Fruit fly (Drosophila melanogaster) whole organism, embryonic: Measurements from ENCODE around the gene CG42487.

Source experiments
- C15 ChIP-seq: fragments of 200-800 bp; sonication (Bioruptor generic); IDR thresholded peaks from 3 replicates; pipeline ENCODE4 v1.3.6; 2022; ENCODE audit warnings: missing biosample characterization, missing genetic modification characterization
- CG10543 ChIP-seq: fragments of 200-800 bp; sonication (Bioruptor generic); optimal IDR thresholded peaks from 3 replicates; lab custom pipeline; 2017; ENCODE audit warnings: missing biosample characterization, mild to moderate bottlenecking, missing genetic modification characterization, moderate library complexity
- CG12236 ChIP-seq: fragments of 200-800 bp; sonication (Bioruptor generic); optimal IDR thresholded peaks from 2 replicates; lab custom pipeline; 2016; ENCODE audit warnings: missing biosample characterization, missing genetic modification characterization
- CG13775 ChIP-seq: fragments of 200-800 bp; sonication (Bioruptor generic); optimal IDR thresholded peaks from 3 replicates; lab custom pipeline; 2017; ENCODE audit warnings: missing biosample characterization, mild to moderate bottlenecking, missing genetic modification characterization
- CG1647 ChIP-seq: fragments of 200-800 bp; sonication (Bioruptor generic); optimal IDR thresholded peaks from 3 replicates; lab custom pipeline; 2016; ENCODE audit warnings: missing biosample characterization, missing genetic modification characterization
- CG17359 ChIP-seq: fragments of 200-800 bp; sonication (Bioruptor generic); optimal IDR thresholded peaks from 3 replicates; lab custom pipeline; 2018; ENCODE audit warnings: missing biosample characterization, mild to moderate bottlenecking, missing genetic modification characterization, moderate library complexity
- CG18262 ChIP-seq: fragments of 200-800 bp; optimal IDR thresholded peaks from 3 replicates; lab custom pipeline; 2019; ENCODE audit warnings: missing biosample characterization, mild to moderate bottlenecking, missing genetic modification characterization, moderate library complexity
- CG2120 ChIP-seq: fragments of 200-800 bp; sonication (Bioruptor generic); optimal IDR thresholded peaks from 3 replicates; lab custom pipeline; 2016; ENCODE audit warnings: missing biosample characterization, missing genetic modification characterization
- CG2875 ChIP-seq: fragments of 200-800 bp; sonication (Bioruptor generic); optimal IDR thresholded peaks from 2 replicates; lab custom pipeline; 2017; ENCODE audit warnings: missing biosample characterization, mild to moderate bottlenecking, missing genetic modification characterization, missing genetic modification reagents
- CG34376 ChIP-seq: fragments of 200-800 bp; sonication (Bioruptor generic); optimal IDR thresholded peaks from 2 replicates; lab custom pipeline; 2018; ENCODE audit warnings: missing biosample characterization, mild to moderate bottlenecking, missing genetic modification characterization
- CG4730 ChIP-seq: fragments of 200-800 bp; sonication (Bioruptor generic); IDR thresholded peaks from 2 replicates; pipeline ENCODE4 v1.3.6; 2022; ENCODE audit warnings: missing biosample characterization, missing genetic modification characterization
- CkIIα-i1 ChIP-seq: fragments of 200-800 bp; sonication (Bioruptor generic); IDR thresholded peaks from 2 replicates; pipeline ENCODE4 v1.3.6; 2022; ENCODE audit warnings: missing biosample characterization, missing genetic modification characterization
- Dll ChIP-seq: fragments of 200-800 bp; sonication (Bioruptor generic); IDR thresholded peaks from 4 replicates; pipeline ENCODE4 v1.3.6; 2022; ENCODE audit warnings: missing biosample characterization, missing genetic modification characterization; ENCODE audit not compliant: partially characterized antibody
- Doc2 ChIP-seq: fragments of 200-800 bp; sonication (Bioruptor generic); IDR thresholded peaks from 2 replicates; pipeline ENCODE4 v1.3.6; 2022; ENCODE audit warnings: missing biosample characterization, missing genetic modification characterization
- Drgx ChIP-seq: fragments of 200-800 bp; sonication (Bioruptor generic); IDR thresholded peaks from 2 replicates; pipeline ENCODE4 v1.3.6; 2022; ENCODE audit warnings: missing biosample characterization, missing genetic modification characterization
- HHEX ChIP-seq: fragments of 200-800 bp; sonication (Bioruptor generic); optimal IDR thresholded peaks from 3 replicates; lab custom pipeline; 2017; ENCODE audit warnings: missing biosample characterization, mild to moderate bottlenecking, missing genetic modification characterization, missing genetic modification reagents
- HLH3B ChIP-seq: fragments of 200-800 bp; sonication (Bioruptor generic); IDR thresholded peaks from 2 replicates; pipeline ENCODE4 v1.3.6; 2022; ENCODE audit warnings: missing biosample characterization, missing genetic modification characterization
- Hr78 ChIP-seq, 2 experiments: fragments of 200-800 bp in 1 of 2; fragments of >200 bp in 1 of 2; sonication (Bioruptor generic) in 1 of 2; optimal IDR thresholded peaks; 2 replicates each; lab custom pipeline; 2017 to 2019; ENCODE audit warnings: missing biosample characterization in 2 of 2, missing genetic modification characterization in 2 of 2, mild to moderate bottlenecking in 1 of 2, moderate library complexity in 1 of 2
- Med ChIP-seq: fragments of 200-800 bp; sonication (Bioruptor generic); peaks from one replicate; lab custom pipeline; 2016; ENCODE audit warnings: missing biosample characterization, missing genetic modification characterization, mild to moderate bottlenecking, inconsistent platforms, moderate library complexity
- Rfx ChIP-seq: fragments of 200-800 bp; sonication (Bioruptor generic); IDR thresholded peaks from 2 replicates; pipeline ENCODE4 v1.3.6; 2022; ENCODE audit warnings: missing biosample characterization, missing genetic modification characterization
- Trl ChIP-seq, 3 experiments: fragments of >200 bp in 2 of 3; fragments of 200-800 bp in 1 of 3; sonication (Bioruptor generic) in 1 of 3; optimal IDR thresholded peaks; 2 replicates in 1 of 3; 3 replicates in 2 of 3; lab custom pipeline; 2016 to 2017; ENCODE audit warnings: missing biosample characterization in 1 of 3, missing genetic modification characterization in 1 of 3
- Usf ChIP-seq: fragments of 200-800 bp; sonication (Bioruptor generic); optimal IDR thresholded peaks from 2 replicates; lab custom pipeline; 2017; ENCODE audit warnings: missing genotype, missing biosample characterization, missing genetic modification characterization
- Xrp1 ChIP-seq: fragments of 200-800 bp; sonication (Bioruptor generic); IDR thresholded peaks from 2 replicates; pipeline ENCODE4 v1.3.6; 2022; ENCODE audit warnings: missing biosample characterization, missing genetic modification characterization
- ab ChIP-seq: fragments of 200-800 bp; sonication (Bioruptor generic); optimal IDR thresholded peaks from 2 replicates; lab custom pipeline; 2016; ENCODE audit warnings: missing biosample characterization, missing genetic modification characterization
- bigmax ChIP-seq: fragments of 200-800 bp; sonication (Bioruptor generic); optimal IDR thresholded peaks from 2 replicates; lab custom pipeline; 2018; ENCODE audit warnings: missing biosample characterization, mild to moderate bottlenecking, missing genetic modification characterization
- crol ChIP-seq: fragments of 200-800 bp; sonication (Bioruptor generic); IDR thresholded peaks from 2 replicates; pipeline ENCODE4 v1.3.6; 2022; ENCODE audit warnings: missing biosample characterization, missing genetic modification characterization
- cwo ChIP-seq: fragments of 200-800 bp; sonication (Bioruptor generic); optimal IDR thresholded peaks from 3 replicates; lab custom pipeline; 2017; ENCODE audit warnings: missing biosample characterization, missing genetic modification characterization, mild to moderate bottlenecking, moderate library complexity, missing genetic modification reagents
- dysf ChIP-seq: fragments of 200-800 bp; sonication (Bioruptor generic); IDR thresholded peaks from 3 replicates; pipeline ENCODE4 v1.3.6; 2022; ENCODE audit warnings: missing biosample characterization, missing genetic modification characterization
- exex ChIP-seq: fragments of 200-800 bp; sonication (Bioruptor generic); optimal IDR thresholded peaks from 4 replicates; lab custom pipeline; 2018; ENCODE audit warnings: missing biosample characterization, mild to moderate bottlenecking, missing genetic modification characterization, moderate library complexity
- gce ChIP-seq: fragments of 200-800 bp; sonication (Bioruptor generic); IDR thresholded peaks from 3 replicates; pipeline ENCODE4 v1.3.6; 2022; ENCODE audit warnings: missing biosample characterization, missing genetic modification characterization
- gsb ChIP-seq: fragments of 200-800 bp; sonication (Bioruptor generic); IDR thresholded peaks from 2 replicates; pipeline ENCODE4 v1.3.6; 2022; ENCODE audit warnings: missing biosample characterization, missing genetic modification characterization
- hbn ChIP-seq: fragments of 200-800 bp; sonication (Bioruptor generic); IDR thresholded peaks from 2 replicates; pipeline ENCODE4 v1.3.6; 2022; ENCODE audit warnings: missing biosample characterization, missing genetic modification characterization; ENCODE audit not compliant: partially characterized antibody
- kni ChIP-seq: fragments of 200-800 bp; sonication (Bioruptor generic); optimal IDR thresholded peaks from 3 replicates; lab custom pipeline; 2017; ENCODE audit warnings: mild to moderate bottlenecking, missing biosample characterization, missing genetic modification reagents, missing genetic modification characterization
- pan ChIP-seq, 4 experiments: fragments of >200 bp in 3 of 4; fragments of 200-800 bp in 1 of 4; sonication (Bioruptor generic) in 1 of 4; optimal IDR thresholded peaks in 3 of 4; IDR thresholded peaks in 1 of 4; 2 replicates each; pipeline versions ENCODE4 v1.3.6 to Lab custom; 2017 to 2022; ENCODE audit warnings: missing biosample characterization in 2 of 4, missing genetic modification characterization in 2 of 4, mixed read lengths in 1 of 4
- row ChIP-seq: fragments of 200-800 bp; sonication (Bioruptor generic); IDR thresholded peaks from 3 replicates; pipeline ENCODE4 v1.3.6; 2022; ENCODE audit warnings: missing biosample characterization, missing genetic modification characterization
- slbo ChIP-seq: fragments of 200-800 bp; sonication (Bioruptor generic); IDR thresholded peaks from 2 replicates; pipeline ENCODE4 v1.3.6; 2022; ENCODE audit warnings: missing biosample characterization, missing genetic modification characterization
- sug ChIP-seq: fragments of 200-800 bp; optimal IDR thresholded peaks from 2 replicates; lab custom pipeline; 2019; ENCODE audit warnings: missing biosample characterization, mild to moderate bottlenecking, missing genetic modification characterization, moderate library complexity
- toy ChIP-seq: fragments of 200-800 bp; sonication (Bioruptor generic); IDR thresholded peaks from 2 replicates; pipeline ENCODE4 v1.3.6; 2022; ENCODE audit warnings: missing biosample characterization, missing genetic modification characterization
- z ChIP-seq: fragments of 200-800 bp; sonication (Bioruptor generic); IDR thresholded peaks from 3 replicates; pipeline ENCODE4 v1.3.6; 2022; ENCODE audit warnings: missing biosample characterization, missing genetic modification characterization
- zfh1 ChIP-seq: fragments of 200-800 bp; sonication (Bioruptor generic); IDR thresholded peaks from 3 replicates; pipeline ENCODE4 v1.3.6; 2022; ENCODE audit warnings: missing biosample characterization, missing genetic modification characterization

Gene CG42487

DNA sequence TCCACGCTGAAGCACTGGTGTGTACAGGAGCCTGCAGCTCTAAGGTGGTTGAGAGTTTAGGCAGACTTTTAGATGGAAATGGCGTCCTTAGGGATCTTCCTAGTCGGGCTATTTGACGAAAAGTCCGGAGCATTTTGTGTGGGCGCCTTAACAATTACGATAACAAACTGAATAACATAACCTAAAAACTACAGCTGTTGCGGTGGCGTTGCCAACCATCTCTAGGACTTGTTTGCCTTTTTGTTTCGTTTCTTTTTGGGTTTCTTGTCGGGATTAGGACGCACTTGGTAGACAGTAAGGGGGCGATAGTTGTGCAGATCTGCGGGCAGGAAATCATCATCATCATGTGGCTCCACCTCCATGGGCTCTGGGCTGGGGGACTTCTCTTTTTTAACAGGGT, 1.1 kb downstream of the CG42487 start (continued):
- peak; percentile 98 for TF ChIP-seq bigmax (GFP tag; lab: Kevin White, UChicago)
- TF ChIP-seq Xrp1 (GFP tag; lab: Robert Waterston, UW) = no peak

- TF ChIP-seq Trl (optimal IDR thresholded peaks at IDR 0.05; lab: Kevin White, UChicago) = no peak
- no peak for TF ChIP-seq Trl (GFP tag; optimal IDR thresholded peaks at IDR 0.05; lab: Kevin White, UChicago)
- TF ChIP-seq cwo = peak; percentile 47
- TF ChIP-seq kni (GFP tag; lab: Kevin White, UChicago) = no peak
- no peak for TF ChIP-seq z
- TF ChIP-seq dysf (GFP tag; lab: Robert Waterston, UW) = 0 out of 3 replicates have a peak, but pooled peaks have one; percentile 30
- no peak for TF ChIP-seq hbn (GFP tag; lab: Robert Waterston, UW)
- TF ChIP-seq exex (tag; lab: Kevin White, UChicago) = no peak
- TF ChIP-seq CG4730 (GFP tag; lab: Robert Waterston, UW) = no peak
- peak; percentile 27; the same call in 1 of the 3 replicates for TF ChIP-seq row (GFP tag; lab: Robert Waterston, UW)
- TF ChIP-seq Dll (GFP tag; lab: Robert Waterston, UW) = no peak
- TF ChIP-seq ab (GFP tag; lab: Kevin White, UChicago) = no peak
- no peak for TF ChIP-seq HHEX (GFP tag; lab: Kevin White, UChicago)
- no peak for TF ChIP-seq zfh1 (GFP tag; lab: Robert Waterston, UW)
- no peak for TF ChIP-seq Hr78 (GFP tag; optimal IDR thresholded peaks at IDR 0.05; lab: Kevin White, UChicago)
- no peak for TF ChIP-seq pan (optimal IDR thresholded peaks at IDR 0.05; lab: Kevin White, UChicago)
- peak in 1 of 2 experiments; percentile 5 for TF ChIP-seq pan (GFP tag; optimal IDR thresholded peaks at IDR 0.05 in 1 of 2, IDR thresholded peaks at IDR 0.05 in 1 of 2)
- no peak for TF ChIP-seq gce
- peak; percentile 29 for TF ChIP-seq sug
- peak; percentile 46 for TF ChIP-seq CG10543 (GFP tag; lab: Kevin White, UChicago)
- TF ChIP-seq Doc2 (GFP tag; lab: Robert Waterston, UW) = no peak
- peak; percentile 73 for TF ChIP-seq Med (GFP tag; lab: Kevin White, UChicago)
- TF ChIP-seq CG12236 = no peak
- 0 out of 2 replicates have a peak, but pooled peaks have one; percentile 35 for TF ChIP-seq slbo (GFP tag; lab: Robert Waterston, UW)
- TF ChIP-seq toy (GFP tag; lab: Robert Waterston, UW) = no peak
- TF ChIP-seq Usf (GFP tag; lab: Kevin White, UChicago) = no peak
- TF ChIP-seq Drgx (GFP tag; lab: Robert Waterston, UW) = peak; percentile 37; the same call in 1 of the 2 replicates
- TF ChIP-seq CG18262 (tag; lab: Kevin White, UChicago) = no peak
- TF ChIP-seq CG1647 = no peak
- TF ChIP-seq HLH3B (GFP tag; lab: Robert Waterston, UW) = 0 out of 2 replicates have a peak, but pooled peaks have one; percentile 12
- TF ChIP-seq CG17359 (tag; lab: Kevin White, UChicago) = no peak
- TF ChIP-seq C15 (GFP tag; lab: Robert Waterston, UW) = 0 out of 3 replicates have a peak, but pooled peaks have one; percentile 26
- TF ChIP-seq CG2120 (GFP tag; lab: Kevin White, UChicago) = peak; percentile 26
- no peak for TF ChIP-seq CkIIα-i1 (GFP tag; lab: Robert Waterston, UW)
- no peak for TF ChIP-seq crol (GFP tag; lab: Robert Waterston, UW)
- TF ChIP-seq Rfx (GFP tag; lab: Robert Waterston, UW) = 0 out of 2 replicates have a peak, but pooled peaks have one; percentile 28
- peak; percentile 81 for TF ChIP-seq CG34376 (GFP tag; lab: Kevin White, UChicago)
- TF ChIP-seq gsb (GFP tag; lab: Robert Waterston, UW) = peak; percentile 21; the same call in 1 of the 2 replicates
- TF ChIP-seq CG2875 (GFP tag; lab: Kevin White, UChicago) = no peak
- TF ChIP-seq CG13775 = no peak
Measured at dm6 chr3R:27954533-27954932, 4.5 kb downstream of the CG42487 start, which contains the start of gene Nep7. Gene Nep7, plus strand, starts transcription at chr3R:27954917.
